Fruit fly (Drosophila melanogaster) whole organism, adult: ENCODE data around the gene Nab2.

ENCODE experiments used
- CG1620 ChIP-seq: fragments of 200-800 bp; sonication (Bioruptor generic); optimal IDR thresholded peaks from 2 replicates; lab custom pipeline; 2016; ENCODE audit warnings: missing biosample characterization, missing genetic modification characterization
- Hr96 ChIP-seq: fragments of 200-800 bp; sonication (Bioruptor generic); optimal IDR thresholded peaks from 2 replicates; lab custom pipeline; 2016; ENCODE audit warnings: missing biosample characterization, missing genetic modification characterization

dm6 chr3R:24353448-24353847 is 35.2 kb upstream of the Nab2 start:
- TF ChIP-seq Hr96 (GFP tag; lab: Kevin White, UChicago) (no peak), CG1620 (GFP tag; lab: Kevin White, UChicago) (no peak)
